Worm (Caenorhabditis elegans) whole organism, mixed stage, embryonic: ENCODE data around the gene daf-2.

Experiments used
- blmp-1 ChIP-seq: fragments of 150-350 bp; optimal IDR thresholded peaks from 2 replicates; lab custom pipeline; 2014; ENCODE audit warnings: missing biosample characterization, missing genetic modification characterization
- ces-1 ChIP-seq: fragments of 150-350 bp; optimal IDR thresholded peaks from 2 replicates; lab custom pipeline; 2014; ENCODE audit warnings: missing biosample characterization, missing genetic modification reagents, missing genetic modification characterization
- drap-1 ChIP-seq: fragments of 200-800 bp; sonication (Bioruptor generic); optimal IDR thresholded peaks from 3 replicates; lab custom pipeline; 2018; ENCODE audit warnings: mild to moderate bottlenecking, missing genetic modification characterization, missing compliant biosample characterization
- elt-3 ChIP-seq: fragments of 150-350 bp; optimal IDR thresholded peaks from 2 replicates; lab custom pipeline; 2014; ENCODE audit warnings: missing biosample characterization, missing genetic modification characterization
- ham-2 ChIP-seq: fragments of 200-800 bp; sonication (Bioruptor generic); optimal IDR thresholded peaks from 2 replicates; lab custom pipeline; 2018; ENCODE audit warnings: mild to moderate bottlenecking, missing genetic modification characterization, missing compliant biosample characterization
- mab-5 ChIP-seq: fragments of 150-350 bp; optimal IDR thresholded peaks from 2 replicates; lab custom pipeline; 2014; ENCODE audit warnings: missing biosample characterization, missing genetic modification characterization
- mep-1 ChIP-seq: fragments of 150-350 bp; optimal IDR thresholded peaks from 2 replicates; lab custom pipeline; 2017; ENCODE audit warnings: missing biosample characterization, missing genetic modification reagents, missing genetic modification characterization, inconsistent platforms
- nhr-12 ChIP-seq: fragments of 150-350 bp; optimal IDR thresholded peaks from 2 replicates; lab custom pipeline; 2014; ENCODE audit warnings: missing biosample characterization, missing genetic modification characterization
- nhr-237 ChIP-seq: fragments of 150-350 bp; optimal IDR thresholded peaks from 2 replicates; lab custom pipeline; 2014; ENCODE audit warnings: missing biosample characterization, missing genetic modification characterization
- nhr-76 ChIP-seq: sonication (generic microtip); optimal IDR thresholded peaks from 2 replicates; lab custom pipeline; 2017; ENCODE audit warnings: missing biosample characterization, missing genetic modification characterization
- snpc-4 ChIP-seq: fragments of 150-350 bp; optimal IDR thresholded peaks from 2 replicates; lab custom pipeline; 2014; ENCODE audit warnings: missing biosample characterization, missing genetic modification characterization

- no peak for TF ChIP-seq snpc-4 (tag; lab: Kevin White, UChicago)
- TF ChIP-seq nhr-76, result no peak
- no peak for TF ChIP-seq blmp-1 (tag; lab: Kevin White, UChicago)
- TF ChIP-seq elt-3 (tag; lab: Kevin White, UChicago), result no peak
- no peak for TF ChIP-seq ces-1 (GFP tag; lab: Kevin White, UChicago)
- no peak for TF ChIP-seq mab-5 (tag; lab: Kevin White, UChicago)
- no peak for TF ChIP-seq ham-2 (GFP tag; lab: Kevin White, UChicago)
- no peak for TF ChIP-seq nhr-12
- no peak for TF ChIP-seq mep-1 (tag; lab: Kevin White, UChicago)
- no peak for TF ChIP-seq drap-1 (GFP tag; lab: Kevin White, UChicago)
- no peak for TF ChIP-seq nhr-237 (tag; lab: Kevin White, UChicago)
These were observed 23.4 kb upstream of the daf-2 start, which contains the start of gene H06I04.6 for ce11 chrIII:3063999-3064398.
